Fruit fly (Drosophila melanogaster) whole organism, adult: Measurements from ENCODE around the gene Liprin-beta.

Experiments used
- CG5204 ChIP-seq: fragments of 200-800 bp; sonication (Bioruptor generic); optimal IDR thresholded peaks from 2 replicates; lab custom pipeline; 2016; ENCODE audit warnings: missing biosample characterization, missing genetic modification characterization
- Clk ChIP-seq: fragments of 200-800 bp; sonication (Bioruptor generic); optimal IDR thresholded peaks from 2 replicates; lab custom pipeline; 2017; ENCODE audit warnings: missing biosample characterization, missing genetic modification characterization

DNA sequence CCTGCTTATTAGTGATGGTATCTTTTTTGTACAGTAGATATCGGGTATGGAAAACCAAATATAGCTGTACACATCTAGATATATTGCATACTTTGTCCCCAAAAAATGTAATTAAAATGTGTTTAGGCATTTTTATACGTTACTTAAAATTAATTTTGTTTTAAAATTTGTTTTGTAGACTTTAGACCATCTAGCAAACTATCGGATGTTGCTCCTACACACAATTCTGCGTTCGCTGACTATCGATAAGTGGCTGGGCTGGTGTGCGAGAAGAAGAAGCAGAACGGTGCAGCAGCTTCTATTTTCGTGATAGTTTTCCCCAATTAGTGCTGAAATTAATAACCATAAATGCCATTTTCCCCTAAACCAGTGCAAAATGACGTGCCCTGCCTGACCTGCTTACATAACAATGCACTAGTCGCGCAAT is at the start of gene Liprin-beta, which contains the start of gene Vps36:
- TF ChIP-seq CG5204 (GFP tag; lab: Kevin White, UChicago): peak; percentile 91
- peak; percentile 49 for TF ChIP-seq Clk (GFP tag; lab: Kevin White, UChicago)
